Worm (Caenorhabditis elegans): Measurements from ENCODE around the gene fbxa-43.

ce11 chrIII:2279457-2279856, 20.7 kb upstream of the fbxa-43 start, which contains the start of gene Y54F10BM.23:
- TF ChIP-seq nhr-237 (tag; optimal IDR thresholded peaks at IDR 0.05) (no peak), ama-1 (optimal IDR thresholded peaks at IDR 0.05) (no peak), zag-1 (tag; optimal IDR thresholded peaks at IDR 0.05) (no peak), nhr-77 (tag; optimal IDR thresholded peaks at IDR 0.05) (no peak), skn-1 (tag; optimal IDR thresholded peaks at IDR 0.05) (no peak), sma-3 (GFP tag; optimal IDR thresholded peaks at IDR 0.05) (no peak), mbf-1 (tag; optimal IDR thresholded peaks at IDR 0.05) (no peak)
